Worm (Caenorhabditis elegans): Measurements from ENCODE around the gene che-2.

che-2 gene

DNA sequence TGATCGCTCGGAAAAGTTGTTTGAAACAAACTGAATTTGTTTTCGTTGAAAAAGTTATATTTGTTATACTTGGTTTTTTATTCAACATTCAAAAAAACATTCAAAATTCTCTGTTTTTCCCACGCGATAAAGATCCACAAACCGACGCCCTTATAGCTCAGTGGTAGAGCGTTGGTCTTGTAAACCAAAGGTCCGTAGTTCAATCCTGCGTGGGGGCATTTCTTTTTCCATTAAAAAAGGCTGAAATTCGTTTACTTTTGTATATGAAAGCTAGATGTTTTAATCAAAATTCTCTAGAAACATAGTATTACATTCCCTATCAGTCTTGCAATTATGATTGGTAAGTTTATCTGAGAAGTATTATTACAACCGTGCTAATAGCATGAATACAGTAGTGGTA lies 6.4 kb downstream of the che-2 start:
- TF ChIP-seq F13C5.2 (tag; optimal IDR thresholded peaks at IDR 0.05) (no peak), B0310.2 (tag; optimal IDR thresholded peaks at IDR 0.05) (no peak), sea-1 (GFP tag; conservative IDR thresholded peaks at IDR 0.05) (no peak), tbx-11 (GFP tag; IDR thresholded peaks at IDR 0.05) (no peak), ceh-13 (GFP tag; optimal IDR thresholded peaks at IDR 0.05) (no peak), ceh-36 (tag; optimal IDR thresholded peaks at IDR 0.05) (no peak), aly-1 (tag; optimal IDR thresholded peaks at IDR 0.05) (no peak), hmbx-1 (tag; optimal IDR thresholded peaks at IDR 0.05) (no peak), flt-1 (GFP tag; IDR thresholded peaks at IDR 0.05) (no peak)

DNA sequence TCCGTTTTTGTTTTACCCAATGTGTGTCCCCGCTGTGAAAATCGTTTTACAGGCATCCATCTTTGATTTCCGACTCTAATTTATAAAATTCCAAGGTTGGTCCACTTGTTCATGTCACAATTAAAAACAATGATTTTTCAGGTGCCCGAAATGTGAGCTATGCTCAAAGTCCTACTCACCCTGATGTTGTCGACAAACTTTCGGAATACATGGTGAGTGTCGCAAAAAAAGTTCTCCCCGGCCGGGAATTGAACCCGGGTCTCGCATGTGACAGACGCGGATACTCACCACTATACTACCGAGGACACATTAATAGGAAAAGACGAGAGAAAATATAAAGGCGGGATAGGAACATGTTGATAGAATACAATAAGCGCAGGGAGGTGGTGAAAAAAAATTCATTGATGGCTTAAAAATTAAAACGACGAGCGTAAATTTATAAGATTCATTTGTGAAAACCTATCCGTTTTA lies 8.4 kb downstream of the che-2 start, which contains the start of gene egl-17:
Gene egl-17 (plus strand): TSS at position 51 of the 471 bp plus-strand sequence.
- TF ChIP-seq B0310.2 (tag; optimal IDR thresholded peaks at IDR 0.05) (peak; percentile 99), flt-1 (GFP tag; IDR thresholded peaks at IDR 0.05) (peak; percentile 91), ama-1 (optimal IDR thresholded peaks at IDR 0.05) (no peak), hmbx-1 (tag; optimal IDR thresholded peaks at IDR 0.05) (peak; percentile 82), hnd-1 (tag; optimal IDR thresholded peaks at IDR 0.05) (peak; percentile 90), pes-1 (GFP tag; IDR thresholded peaks at IDR 0.05) (peak; percentile 96), ets-7 (tag; optimal IDR thresholded peaks at IDR 0.05) (peak; percentile 87), aly-1 (tag; optimal IDR thresholded peaks at IDR 0.05) (peak; percentile 94), F13C5.2 (tag; optimal IDR thresholded peaks at IDR 0.05) (peak; percentile 93), hmg-4 (GFP tag; optimal IDR thresholded peaks at IDR 0.05) (peak; percentile 96), ceh-36 (tag; optimal IDR thresholded peaks at IDR 0.05) (peak; percentile 92), ceh-13 (GFP tag; optimal IDR thresholded peaks at IDR 0.05) (peak; percentile 86), tra-4 (tag; optimal IDR thresholded peaks at IDR 0.05) (peak; percentile 82), sea-1 (GFP tag; conservative IDR thresholded peaks at IDR 0.05) (peak; percentile 95), scrt-1 (GFP tag; IDR thresholded peaks at IDR 0.05) (peak; percentile 96), tbx-37 (GFP tag; conservative IDR thresholded peaks at IDR 0.05) (peak; percentile 95), tbx-11 (GFP tag; IDR thresholded peaks at IDR 0.05) (peak; percentile 91)

DNA sequence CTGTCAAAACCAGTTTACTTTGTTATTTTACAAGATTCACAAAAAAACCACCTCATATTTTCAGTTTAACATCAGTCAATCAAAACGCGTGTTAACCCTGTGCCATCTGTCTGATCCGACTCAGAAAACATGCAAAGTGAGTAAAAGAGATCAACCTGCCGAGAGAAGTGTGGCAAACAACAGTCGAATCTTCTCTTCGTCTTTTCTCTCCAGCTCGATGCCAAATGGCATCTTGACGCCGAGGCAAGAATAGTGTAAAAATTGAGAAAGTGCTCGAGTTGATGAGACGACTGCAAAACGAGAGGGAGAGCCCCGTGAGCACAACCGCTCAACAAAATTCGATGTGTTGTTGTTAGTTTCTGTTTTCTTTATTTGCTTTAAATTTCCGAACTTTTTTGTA lies 11.7 kb downstream of the che-2 start, which contains the start of gene B0310.1:
Gene B0310.1 (plus strand): TSS at position 310 of the 400 bp plus-strand sequence.
- TF ChIP-seq ceh-36 (tag; optimal IDR thresholded peaks at IDR 0.05), result no peak
- TF ChIP-seq ceh-13 (GFP tag; optimal IDR thresholded peaks at IDR 0.05), result no peak
- no peak for TF ChIP-seq tbx-37 (GFP tag; conservative IDR thresholded peaks at IDR 0.05)
- TF ChIP-seq hmg-4 (GFP tag; optimal IDR thresholded peaks at IDR 0.05), result no peak
- TF ChIP-seq ama-1 (optimal IDR thresholded peaks at IDR 0.05), result no peak
- no peak for TF ChIP-seq sea-1 (GFP tag; conservative IDR thresholded peaks at IDR 0.05)

DNA sequence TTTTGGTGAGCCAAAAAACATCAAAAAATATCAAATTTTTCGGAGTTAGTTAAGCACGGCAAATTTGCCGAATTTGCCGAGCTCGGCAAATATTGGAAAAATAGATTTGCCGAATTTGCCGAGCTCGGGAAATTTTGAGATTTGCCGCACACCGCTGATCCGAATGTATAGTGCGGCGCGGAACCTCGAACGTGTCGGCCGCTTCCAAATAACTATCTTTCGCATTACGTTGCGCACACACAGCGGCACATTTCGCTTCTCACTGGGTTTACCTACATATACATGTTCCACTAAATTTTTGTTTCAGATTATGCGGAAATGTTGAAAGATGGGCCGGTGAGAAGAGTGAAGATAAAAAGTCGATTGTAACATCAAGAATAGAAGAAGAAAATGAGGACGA lies 15.5 kb downstream of the che-2 start:
- TF ChIP-seq tbx-37 (GFP tag; conservative IDR thresholded peaks at IDR 0.05), result no peak
- TF ChIP-seq F13C5.2 (tag; optimal IDR thresholded peaks at IDR 0.05), result no peak
- no peak for TF ChIP-seq ceh-13 (GFP tag; optimal IDR thresholded peaks at IDR 0.05)
- TF ChIP-seq hmg-4 (GFP tag; optimal IDR thresholded peaks at IDR 0.05), result no peak
- no peak for TF ChIP-seq ceh-36 (tag; optimal IDR thresholded peaks at IDR 0.05)
- TF ChIP-seq sea-1 (GFP tag; conservative IDR thresholded peaks at IDR 0.05), result no peak
- no peak for TF ChIP-seq tbx-11 (GFP tag; IDR thresholded peaks at IDR 0.05)
- no peak for TF ChIP-seq hnd-1 (tag; optimal IDR thresholded peaks at IDR 0.05)
- TF ChIP-seq hmbx-1 (tag; optimal IDR thresholded peaks at IDR 0.05), result no peak
- no peak for TF ChIP-seq B0310.2 (tag; optimal IDR thresholded peaks at IDR 0.05)
- no peak for TF ChIP-seq aly-1 (tag; optimal IDR thresholded peaks at IDR 0.05)
- no peak for TF ChIP-seq flt-1 (GFP tag; IDR thresholded peaks at IDR 0.05)
- no peak for TF ChIP-seq ama-1 (optimal IDR thresholded peaks at IDR 0.05)
- TF ChIP-seq tra-4 (tag; optimal IDR thresholded peaks at IDR 0.05), result no peak
- TF ChIP-seq ets-7 (tag; optimal IDR thresholded peaks at IDR 0.05), result no peak
- TF ChIP-seq scrt-1 (GFP tag; IDR thresholded peaks at IDR 0.05), result no peak
- TF ChIP-seq pes-1 (GFP tag; IDR thresholded peaks at IDR 0.05), result no peak

DNA sequence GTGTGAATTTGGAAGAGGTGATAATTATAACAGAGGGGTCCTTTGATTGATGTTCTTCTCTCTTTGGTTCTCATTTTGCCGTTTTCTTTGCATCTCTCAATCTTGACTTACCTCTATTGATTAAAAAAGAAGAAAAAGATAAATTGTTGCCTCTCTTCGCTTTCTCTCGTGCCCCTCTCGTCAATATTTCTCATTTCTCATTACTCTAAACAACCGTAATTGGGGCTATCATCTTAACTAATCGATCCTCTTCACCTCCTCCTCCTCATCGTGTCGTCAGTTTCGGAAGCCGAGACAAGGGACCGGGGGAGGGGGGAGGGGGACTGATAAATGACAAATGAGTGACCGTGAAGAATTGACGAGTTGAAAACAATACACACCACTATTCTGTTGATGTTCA lies 17.4 kb downstream of the che-2 start:
- TF ChIP-seq tra-4 (tag; optimal IDR thresholded peaks at IDR 0.05) (no peak), tbx-37 (GFP tag; conservative IDR thresholded peaks at IDR 0.05) (no peak), aly-1 (tag; optimal IDR thresholded peaks at IDR 0.05) (no peak), ama-1 (optimal IDR thresholded peaks at IDR 0.05) (no peak), ceh-36 (tag; optimal IDR thresholded peaks at IDR 0.05) (no peak), tbx-11 (GFP tag; IDR thresholded peaks at IDR 0.05) (no peak), flt-1 (GFP tag; IDR thresholded peaks at IDR 0.05) (no peak), B0310.2 (tag; optimal IDR thresholded peaks at IDR 0.05) (no peak), hmg-4 (GFP tag; optimal IDR thresholded peaks at IDR 0.05) (no peak), F13C5.2 (tag; optimal IDR thresholded peaks at IDR 0.05) (no peak), ets-7 (tag; optimal IDR thresholded peaks at IDR 0.05) (no peak), hnd-1 (tag; optimal IDR thresholded peaks at IDR 0.05) (no peak), sea-1 (GFP tag; conservative IDR thresholded peaks at IDR 0.05) (no peak)

DNA sequence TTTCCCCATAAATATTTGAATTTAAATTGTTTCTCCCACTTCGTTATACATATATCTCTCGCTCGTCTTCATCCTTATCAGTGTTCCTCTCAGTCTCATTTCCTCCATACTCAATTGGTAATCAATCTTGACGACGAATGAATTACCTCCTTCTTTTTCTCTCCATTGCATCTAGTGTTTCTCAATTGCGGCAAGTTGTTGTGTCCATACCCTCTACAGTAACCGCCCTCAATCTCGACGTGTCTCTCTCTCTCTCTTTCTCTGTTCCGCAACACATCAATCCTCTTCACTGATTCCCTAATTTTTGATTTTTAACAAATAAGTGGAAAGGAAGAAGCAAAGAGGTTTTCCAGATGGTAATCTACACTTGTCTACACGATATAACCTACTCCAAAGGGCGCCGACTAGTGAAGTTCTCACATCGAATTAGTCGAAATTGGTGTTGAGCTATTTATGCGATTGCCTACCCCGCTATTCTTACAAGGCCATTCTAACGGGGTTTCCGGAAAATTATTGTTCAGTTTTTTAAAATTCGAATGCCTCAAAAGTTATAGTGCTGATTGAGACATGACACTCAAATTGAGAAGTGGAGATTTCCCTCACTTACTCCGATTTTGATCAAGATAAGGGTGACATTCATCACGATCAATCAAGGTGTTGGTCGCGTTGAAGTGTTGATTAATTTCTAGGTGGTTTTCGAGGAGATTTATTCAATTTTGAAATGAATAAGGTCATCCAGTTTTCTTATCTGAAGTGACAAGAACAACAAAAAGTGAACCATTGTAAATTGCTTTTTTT lies 23.0 kb downstream of the che-2 start:
- TF ChIP-seq flt-1 (GFP tag; IDR thresholded peaks at IDR 0.05) (no peak), hmg-4 (GFP tag; optimal IDR thresholded peaks at IDR 0.05) (no peak), scrt-1 (GFP tag; IDR thresholded peaks at IDR 0.05) (no peak), sea-1 (GFP tag; conservative IDR thresholded peaks at IDR 0.05) (no peak), ceh-36 (tag; optimal IDR thresholded peaks at IDR 0.05) (no peak), B0310.2 (tag; optimal IDR thresholded peaks at IDR 0.05) (no peak), tbx-11 (GFP tag; IDR thresholded peaks at IDR 0.05) (no peak)

DNA sequence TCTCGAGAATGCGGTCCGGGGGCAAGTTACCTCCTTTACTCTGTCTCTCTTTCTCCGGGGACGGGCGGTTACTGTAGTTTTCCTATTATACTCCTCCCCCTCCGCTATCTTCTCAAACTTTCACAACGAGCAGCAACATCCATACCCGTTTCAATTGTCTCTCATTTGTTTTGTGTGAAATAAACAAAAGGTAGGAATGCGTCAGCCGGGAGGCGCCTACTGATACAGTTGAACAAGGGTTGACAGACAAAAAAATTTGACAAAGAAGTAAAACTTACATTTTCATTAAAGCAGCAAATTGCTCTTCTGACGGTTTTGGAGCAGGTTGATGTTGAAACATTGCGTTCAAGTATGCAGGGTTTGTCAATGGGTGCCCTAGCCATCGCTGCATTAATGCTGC lies 23.8 kb downstream of the che-2 start:
- no peak for TF ChIP-seq hnd-1 (tag; optimal IDR thresholded peaks at IDR 0.05)
- TF ChIP-seq hmg-4 (GFP tag; optimal IDR thresholded peaks at IDR 0.05), result no peak
- TF ChIP-seq tra-4 (tag; optimal IDR thresholded peaks at IDR 0.05), result no peak
- TF ChIP-seq scrt-1 (GFP tag; IDR thresholded peaks at IDR 0.05), result no peak
- TF ChIP-seq hmbx-1 (tag; optimal IDR thresholded peaks at IDR 0.05), result no peak
- no peak for TF ChIP-seq pes-1 (GFP tag; IDR thresholded peaks at IDR 0.05)
- TF ChIP-seq ets-7 (tag; optimal IDR thresholded peaks at IDR 0.05), result no peak
- TF ChIP-seq flt-1 (GFP tag; IDR thresholded peaks at IDR 0.05), result no peak
- no peak for TF ChIP-seq ceh-36 (tag; optimal IDR thresholded peaks at IDR 0.05)
- no peak for TF ChIP-seq F13C5.2 (tag; optimal IDR thresholded peaks at IDR 0.05)
- TF ChIP-seq tbx-37 (GFP tag; conservative IDR thresholded peaks at IDR 0.05), result no peak
- no peak for TF ChIP-seq sea-1 (GFP tag; conservative IDR thresholded peaks at IDR 0.05)
- TF ChIP-seq ama-1 (optimal IDR thresholded peaks at IDR 0.05), result no peak
- no peak for TF ChIP-seq tbx-11 (GFP tag; IDR thresholded peaks at IDR 0.05)
- TF ChIP-seq aly-1 (tag; optimal IDR thresholded peaks at IDR 0.05), result no peak
- no peak for TF ChIP-seq B0310.2 (tag; optimal IDR thresholded peaks at IDR 0.05)
- no peak for TF ChIP-seq ceh-13 (GFP tag; optimal IDR thresholded peaks at IDR 0.05)

Data from whole organism, early embryonic.